Fruit fly (Drosophila melanogaster): Measurements from ENCODE around the gene ClC-a.

ClC-a gene

DNA sequence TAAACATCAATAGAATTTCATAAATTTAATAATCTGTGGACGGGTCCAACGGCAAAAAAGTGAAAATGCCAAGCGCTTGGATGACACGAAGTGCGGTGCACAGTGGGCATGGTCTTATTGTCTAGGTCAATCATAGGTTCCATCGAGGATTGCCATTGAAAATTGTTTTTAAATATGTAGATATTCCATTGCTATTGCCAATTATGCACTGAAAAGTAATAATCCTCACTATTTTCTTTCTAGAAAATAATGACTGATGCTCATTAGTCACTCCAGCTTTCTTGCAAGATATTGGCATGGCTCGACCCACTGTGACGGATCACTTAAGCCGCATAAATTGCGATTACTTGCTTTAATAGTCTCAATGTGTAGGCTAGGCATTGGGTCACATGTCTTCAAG is 6.3 kb downstream of the ClC-a start:
- TF ChIP-seq CG6854 (GFP tag; optimal IDR thresholded peaks at IDR 0.05) (no peak), fd85E (GFP tag; optimal IDR thresholded peaks at IDR 0.05) (no peak), Sox15 (GFP tag; optimal IDR thresholded peaks at IDR 0.05) (peak; percentile 11), eg (GFP tag; IDR thresholded peaks at IDR 0.05) (peak; percentile 56; the same call in 2 of the 3 replicates), Sox102F (GFP tag; optimal IDR thresholded peaks at IDR 0.05) (peak; percentile 50), Gug (GFP tag; IDR thresholded peaks at IDR 0.05) (0 out of 2 replicates have a peak, but pooled peaks have one; percentile 39), CG10669 (GFP tag; optimal IDR thresholded peaks at IDR 0.05) (peak; percentile 56), CG10631 (GFP tag; optimal IDR thresholded peaks at IDR 0.05) (peak; percentile 54), OdsH (GFP tag; optimal IDR thresholded peaks at IDR 0.05) (peak; percentile 67), CG32006 (GFP tag; optimal IDR thresholded peaks at IDR 0.05) (peak; percentile 62), Smox (GFP tag; optimal IDR thresholded peaks at IDR 0.05) (peak; percentile 31), salr (GFP tag; optimal IDR thresholded peaks at IDR 0.05) (no peak), CG6792 (GFP tag; optimal IDR thresholded peaks at IDR 0.05) (peak; percentile 48), Hr38 (GFP tag; optimal IDR thresholded peaks at IDR 0.05) (no peak), fd59A (GFP tag; optimal IDR thresholded peaks at IDR 0.05) (peak; percentile 45), CG31627 (GFP tag; optimal IDR thresholded peaks at IDR 0.05) (peak; percentile 50), Ets21C (GFP tag; optimal IDR thresholded peaks at IDR 0.05) (peak; percentile 12), CG6163 (GFP tag; IDR thresholded peaks at IDR 0.05) (peak; percentile 68), lz (GFP tag; optimal IDR thresholded peaks at IDR 0.05) (peak; percentile 37), Hr4 (GFP tag; optimal IDR thresholded peaks at IDR 0.05) (peak; percentile 60), CG16779 (tag; optimal IDR thresholded peaks at IDR 0.05) (peak; percentile 22), Eip78C (GFP tag) (peak; percentile 92), cyc (GFP tag; optimal IDR thresholded peaks at IDR 0.05) (peak; percentile 14), CG11762 (GFP tag; optimal IDR thresholded peaks at IDR 0.05; ENCODE audit: insufficient read depth) (peak; percentile 51), ss (GFP tag; optimal IDR thresholded peaks at IDR 0.05) (peak in 1 of 2 experiments; percentile 30), CG15336 (GFP tag; IDR thresholded peaks at IDR 0.05) (peak; percentile 51), vri (GFP tag; optimal IDR thresholded peaks at IDR 0.05) (peak; percentile 7), Lpt (GFP tag; optimal IDR thresholded peaks at IDR 0.05) (no peak), CG8119 (GFP tag; IDR thresholded peaks at IDR 0.05) (peak; percentile 63), CG8632 (GFP tag; optimal IDR thresholded peaks at IDR 0.05) (peak; percentile 40), Met (GFP tag; optimal IDR thresholded peaks at IDR 0.05) (peak; percentile 25), CG4318 (GFP tag; optimal IDR thresholded peaks at IDR 0.05) (peak; percentile 36), net (GFP tag; optimal IDR thresholded peaks at IDR 0.05) (peak; percentile 58), CG9139 (GFP tag; optimal IDR thresholded peaks at IDR 0.05) (no peak), Eip75B (GFP tag; optimal IDR thresholded peaks at IDR 0.05) (peak; percentile 49), CG11902 (GFP tag; optimal IDR thresholded peaks at IDR 0.05) (no peak), CG11294 (GFP tag; IDR thresholded peaks at IDR 0.05) (0 out of 2 replicates have a peak, but pooled peaks have one; percentile 36), pdm3 (GFP tag; optimal IDR thresholded peaks at IDR 0.05) (peak; percentile 64), CG3919 (GFP tag; optimal IDR thresholded peaks at IDR 0.05) (peak; percentile 51), esn (GFP tag; optimal IDR thresholded peaks at IDR 0.05) (peak; percentile 49), CG7368 (GFP tag; optimal IDR thresholded peaks at IDR 0.05) (peak; percentile 15), dac (GFP tag; optimal IDR thresholded peaks at IDR 0.05) (no peak), Eip93F (GFP tag; optimal IDR thresholded peaks at IDR 0.05) (no peak), Sox14 (GFP tag; optimal IDR thresholded peaks at IDR 0.05) (peak; percentile 65), fkh (GFP tag; optimal IDR thresholded peaks at IDR 0.05) (no peak), acj6 (GFP tag; optimal IDR thresholded peaks at IDR 0.05) (peak; percentile 60), dsx (GFP tag; optimal IDR thresholded peaks at IDR 0.05; ENCODE audit: poor library complexity, severe bottlenecking) (no peak), svp (GFP tag) (peak; percentile 69), Blimp-1 (GFP tag; optimal IDR thresholded peaks at IDR 0.05) (no peak), CG6808 (GFP tag; optimal IDR thresholded peaks at IDR 0.05) (peak; percentile 44), spab (GFP tag; optimal IDR thresholded peaks at IDR 0.05) (peak; percentile 27), topi (GFP tag; optimal IDR thresholded peaks at IDR 0.05) (peak; percentile 36)
